Fruit fly (Drosophila melanogaster) whole organism, pupa: Measurements from ENCODE around the gene CG5731.

Experiments used
- CG10348 ChIP-seq: fragments of 200-800 bp; sonication (Bioruptor generic); IDR thresholded peaks from 2 replicates; pipeline ENCODE4 v1.3.6; 2022; ENCODE audit warnings: missing biosample characterization, missing genetic modification characterization
- CG13204 ChIP-seq: fragments of 200-800 bp; sonication (Bioruptor generic); optimal IDR thresholded peaks from 2 replicates; lab custom pipeline; 2018; ENCODE audit warnings: missing biosample characterization, mild to moderate bottlenecking, missing genetic modification characterization, moderate library complexity
- CG14655 ChIP-seq: fragments of 200-800 bp; sonication (Bioruptor generic); optimal IDR thresholded peaks from 3 replicates; lab custom pipeline; 2017; ENCODE audit warnings: mild to moderate bottlenecking, missing biosample characterization, missing genetic modification reagents, missing genetic modification characterization
- CG15710 ChIP-seq: fragments of 200-800 bp; sonication (Bioruptor generic); optimal IDR thresholded peaks from 2 replicates; lab custom pipeline; 2018; ENCODE audit warnings: missing biosample characterization, mild to moderate bottlenecking, missing genetic modification characterization, moderate library complexity
- CG17806 ChIP-seq: fragments of 200-800 bp; sonication (Bioruptor generic); optimal IDR thresholded peaks from 2 replicates; lab custom pipeline; 2018; ENCODE audit warnings: missing biosample characterization, mild to moderate bottlenecking, missing genetic modification characterization, moderate library complexity
- CG32121 ChIP-seq: fragments of 200-800 bp; sonication (Bioruptor generic); IDR thresholded peaks from 2 replicates; pipeline ENCODE4 v1.3.6; 2022; ENCODE audit warnings: missing biosample characterization, missing genetic modification characterization
- Ets98B ChIP-seq: fragments of 200-800 bp; sonication (Bioruptor generic); IDR thresholded peaks from 2 replicates; pipeline ENCODE4 v1.3.6; 2022; ENCODE audit warnings: missing biosample characterization, missing genetic modification characterization
- Pif1A ChIP-seq: fragments of 200-800 bp; sonication (Bioruptor generic); optimal IDR thresholded peaks from 3 replicates; lab custom pipeline; 2016; ENCODE audit warnings: missing biosample characterization, missing genetic modification characterization
- Snoo ChIP-seq: fragments of 200-800 bp; sonication (Bioruptor generic); optimal IDR thresholded peaks from 3 replicates; lab custom pipeline; 2017; ENCODE audit warnings: missing biosample characterization, mild to moderate bottlenecking, missing genetic modification characterization, inconsistent platforms
- fd96Ca ChIP-seq: fragments of 200-800 bp; sonication (Bioruptor generic); IDR thresholded peaks from 3 replicates; pipeline ENCODE4 v1.3.6; 2022; ENCODE audit warnings: missing biosample characterization, missing genetic modification characterization

dm6 chr2L:10172402-10172801, 37.1 kb downstream of the CG5731 start, which contains the start of gene CG13137:
- TF ChIP-seq fd96Ca (no peak), Snoo (tag; lab: Kevin White, UChicago) (no peak), CG15710 (tag; lab: Kevin White, UChicago) (no peak), CG32121 (GFP tag; lab: Robert Waterston, UW) (no peak), CG14655 (GFP tag; lab: Kevin White, UChicago) (no peak), CG10348 (GFP tag; lab: Robert Waterston, UW) (no peak), Pif1A (no peak), CG13204 (GFP tag; lab: Kevin White, UChicago) (no peak), Ets98B (GFP tag; lab: Robert Waterston, UW) (no peak), CG17806 (tag; lab: Kevin White, UChicago) (no peak)
